Fruit fly (Drosophila melanogaster): ENCODE data around the gene CG13300.

dm6 chr3L:6336248-6336858 lies 15.8 kb downstream of the CG13300 start:
- no peak for TF ChIP-seq fkh (GFP tag; optimal IDR thresholded peaks at IDR 0.05)
- no peak for TF ChIP-seq CG16779 (tag; optimal IDR thresholded peaks at IDR 0.05)
- no peak for TF ChIP-seq lz (GFP tag; optimal IDR thresholded peaks at IDR 0.05)
- no peak for TF ChIP-seq cyc (GFP tag; optimal IDR thresholded peaks at IDR 0.05)
- TF ChIP-seq Sox102F (GFP tag; optimal IDR thresholded peaks at IDR 0.05): no peak
- no peak for TF ChIP-seq Lpt (GFP tag; optimal IDR thresholded peaks at IDR 0.05)
- no peak for TF ChIP-seq CG8632 (GFP tag; optimal IDR thresholded peaks at IDR 0.05)
- no peak for TF ChIP-seq CG11902 (GFP tag; optimal IDR thresholded peaks at IDR 0.05)
- no peak for TF ChIP-seq CG1621 (tag; optimal IDR thresholded peaks at IDR 0.05)
- TF ChIP-seq svp (GFP tag): no peak
- no peak for TF ChIP-seq vri (GFP tag; optimal IDR thresholded peaks at IDR 0.05)
- TF ChIP-seq fd85E (GFP tag; optimal IDR thresholded peaks at IDR 0.05): no peak
